Fruit fly (Drosophila melanogaster): ENCODE data around the gene Cpr65Eb.
A peak's percentile ranks its signal among the peaks of the same experiment; 100 is the strongest.

The Cpr65Eb gene

dm6 chr3L:7094548-7095072 is 6.0 kb upstream of the Cpr65Eb start, which contains the start of gene form3:
Gene form3 (plus strand): TSS chr3L:7094818.
- no peak for TF ChIP-seq Vsx2 (GFP tag; optimal IDR thresholded peaks at IDR 0.05; ENCODE audit: partially characterized antibody)
- TF ChIP-seq fru (GFP tag; optimal IDR thresholded peaks at IDR 0.05) = peak; percentile 87
- no peak for TF ChIP-seq br (GFP tag; optimal IDR thresholded peaks at IDR 0.05)

dm6 chr3L:7094020-7094419 is 5.4 kb upstream of the Cpr65Eb start:
- TF ChIP-seq HLH106 (tag; optimal IDR thresholded peaks at IDR 0.05) (no peak), brk (GFP tag; optimal IDR thresholded peaks at IDR 0.05) (no peak), Mio (GFP tag; optimal IDR thresholded peaks at IDR 0.05) (no peak), lola (GFP tag; optimal IDR thresholded peaks at IDR 0.05) (no peak), GATAd (GFP tag; optimal IDR thresholded peaks at IDR 0.05) (no peak), sage (GFP tag; optimal IDR thresholded peaks at IDR 0.05) (no peak), rgr (GFP tag; optimal IDR thresholded peaks at IDR 0.05) (no peak), dmrt93B (GFP tag; optimal IDR thresholded peaks at IDR 0.05) (no peak), woc (GFP tag; optimal IDR thresholded peaks at IDR 0.05) (no peak), Dfd (GFP tag; optimal IDR thresholded peaks at IDR 0.05) (no peak)

dm6 chr3L:7092904-7093303 is 4.3 kb upstream of the Cpr65Eb start, which contains the start of gene Cpr65Ec:
Gene Cpr65Ec (plus strand): TSS chr3L:7093204.
- TF ChIP-seq Vsx2 (GFP tag; optimal IDR thresholded peaks at IDR 0.05; ENCODE audit: partially characterized antibody) (no peak), lola (GFP tag; optimal IDR thresholded peaks at IDR 0.05) (no peak)

dm6 chr3L:7091331-7091904 is 2.8 kb upstream of the Cpr65Eb start:
- TF ChIP-seq Hnf4 (GFP tag; optimal IDR thresholded peaks at IDR 0.05) = no peak
- no peak for TF ChIP-seq Hr83 (GFP tag; optimal IDR thresholded peaks at IDR 0.05; ENCODE audit: poor library complexity, severe bottlenecking)
- TF ChIP-seq lola (GFP tag; optimal IDR thresholded peaks at IDR 0.05) = no peak
- no peak for TF ChIP-seq psq (GFP tag; optimal IDR thresholded peaks at IDR 0.05)
- TF ChIP-seq dl (GFP tag; optimal IDR thresholded peaks at IDR 0.05; ENCODE audit: insufficient read depth in 1 of 2, partially characterized antibody in 2 of 2) = no peak
- no peak for TF ChIP-seq ey (GFP tag; optimal IDR thresholded peaks at IDR 0.05)
- no peak for TF ChIP-seq br (GFP tag; optimal IDR thresholded peaks at IDR 0.05)
- no peak for TF ChIP-seq brk (GFP tag; optimal IDR thresholded peaks at IDR 0.05)
- no peak for TF ChIP-seq pan (optimal IDR thresholded peaks at IDR 0.05)
- TF ChIP-seq dsf (GFP tag; optimal IDR thresholded peaks at IDR 0.05; ENCODE audit: borderline replicate concordance) = no peak
- TF ChIP-seq HLH106 (tag; optimal IDR thresholded peaks at IDR 0.05) = no peak
- no peak for TF ChIP-seq tai (GFP tag; optimal IDR thresholded peaks at IDR 0.05)
- no peak for TF ChIP-seq Dfd (GFP tag; optimal IDR thresholded peaks at IDR 0.05)
- TF ChIP-seq sv (GFP tag; optimal IDR thresholded peaks at IDR 0.05) = no peak
- no peak for TF ChIP-seq dmrt93B (GFP tag; optimal IDR thresholded peaks at IDR 0.05)
- no peak for TF ChIP-seq CrebA (GFP tag; optimal IDR thresholded peaks at IDR 0.05; ENCODE audit: borderline replicate concordance)
- no peak for TF ChIP-seq CG9705 (GFP tag; optimal IDR thresholded peaks at IDR 0.05)
- no peak for TF ChIP-seq foxo (GFP tag; optimal IDR thresholded peaks at IDR 0.05)
- TF ChIP-seq fru (GFP tag; optimal IDR thresholded peaks at IDR 0.05) = no peak

- no peak for TF ChIP-seq Myc (optimal IDR thresholded peaks at IDR 0.05)
- TF ChIP-seq fru (GFP tag; optimal IDR thresholded peaks at IDR 0.05) = peak; percentile 2
- TF ChIP-seq h (GFP tag; optimal IDR thresholded peaks at IDR 0.05) = peak; percentile 36
- peak; percentile 5 for TF ChIP-seq HLH106 (tag; optimal IDR thresholded peaks at IDR 0.05)
Observed at dm6 chr3L:7090764-7091163, 2.2 kb upstream of the Cpr65Eb start.

dm6 chr3L:7087347-7087746 is 1.2 kb downstream of the Cpr65Eb start:
- no peak for TF ChIP-seq Vsx2 (GFP tag; optimal IDR thresholded peaks at IDR 0.05; ENCODE audit: partially characterized antibody)
- TF ChIP-seq HLH106 (tag; optimal IDR thresholded peaks at IDR 0.05) = no peak
- TF ChIP-seq Jra (GFP tag; optimal IDR thresholded peaks at IDR 0.05) = no peak
- no peak for TF ChIP-seq br (GFP tag; optimal IDR thresholded peaks at IDR 0.05)
- no peak for TF ChIP-seq CrebA (GFP tag; optimal IDR thresholded peaks at IDR 0.05; ENCODE audit: borderline replicate concordance)
- TF ChIP-seq ey (GFP tag; optimal IDR thresholded peaks at IDR 0.05) = no peak
- no peak for TF ChIP-seq Sp1 (GFP tag; optimal IDR thresholded peaks at IDR 0.05)
- TF ChIP-seq woc (GFP tag; optimal IDR thresholded peaks at IDR 0.05) = no peak
- TF ChIP-seq pan (optimal IDR thresholded peaks at IDR 0.05) = no peak
- no peak for TF ChIP-seq CG32264 (GFP tag; optimal IDR thresholded peaks at IDR 0.05)
